Fruit fly (Drosophila melanogaster): Measurements from ENCODE around the gene H15.
A peak's percentile ranks its signal among the peaks of the same experiment; 100 is the strongest.

DNA sequence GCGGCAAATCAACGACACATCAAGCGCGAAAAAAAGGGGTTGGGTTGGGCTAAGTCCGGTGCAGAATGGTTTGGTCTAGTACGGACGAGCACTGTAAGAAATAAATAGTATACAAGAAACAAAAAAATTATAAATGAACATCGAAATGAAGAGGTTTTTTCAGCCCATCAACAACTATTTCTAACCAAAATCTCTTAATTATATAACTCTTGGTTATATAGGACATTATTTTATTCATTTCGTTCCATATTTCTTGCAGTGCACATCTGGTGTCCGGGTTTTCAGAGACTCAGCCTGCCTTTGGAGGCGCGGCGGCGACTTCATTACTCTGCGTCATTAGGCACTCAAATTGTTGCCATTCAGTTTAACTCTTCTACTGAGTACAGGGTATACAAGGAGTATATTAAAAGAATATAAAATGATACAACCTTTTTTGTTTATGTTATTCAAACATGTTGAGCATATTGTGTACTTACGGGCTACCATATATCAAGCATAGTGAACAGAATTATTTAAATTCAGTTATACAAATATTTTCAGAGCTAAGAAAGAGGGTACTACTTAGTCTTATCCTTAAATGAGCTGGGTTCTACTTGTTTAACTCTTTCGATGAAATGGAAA is 29.4 kb downstream of the H15 start:
- TF ChIP-seq svp (GFP tag), result peak; percentile 69
- TF ChIP-seq OdsH (GFP tag; optimal IDR thresholded peaks at IDR 0.05), result peak; percentile 11
- TF ChIP-seq Lpt (GFP tag; optimal IDR thresholded peaks at IDR 0.05), result no peak
- no peak for TF ChIP-seq ss (GFP tag; optimal IDR thresholded peaks at IDR 0.05)
- peak; percentile 7 for TF ChIP-seq Hr39 (GFP tag; optimal IDR thresholded peaks at IDR 0.05)
- no peak for TF ChIP-seq Hr38 (GFP tag; optimal IDR thresholded peaks at IDR 0.05)
- TF ChIP-seq Smox (GFP tag; optimal IDR thresholded peaks at IDR 0.05), result peak; percentile 16
- peak; percentile 20 for TF ChIP-seq CG3919 (GFP tag; optimal IDR thresholded peaks at IDR 0.05)
- TF ChIP-seq pdm3 (GFP tag; optimal IDR thresholded peaks at IDR 0.05), result no peak
- TF ChIP-seq Met (GFP tag; optimal IDR thresholded peaks at IDR 0.05), result peak; percentile 16
- TF ChIP-seq achi (GFP tag; optimal IDR thresholded peaks at IDR 0.05), result peak; percentile 42
- peak; percentile 23 for TF ChIP-seq Eip78C (GFP tag)

Measured in whole organism, prepupa.